Worm (Caenorhabditis elegans): Measurements from ENCODE around the gene nhr-192.

DNA sequence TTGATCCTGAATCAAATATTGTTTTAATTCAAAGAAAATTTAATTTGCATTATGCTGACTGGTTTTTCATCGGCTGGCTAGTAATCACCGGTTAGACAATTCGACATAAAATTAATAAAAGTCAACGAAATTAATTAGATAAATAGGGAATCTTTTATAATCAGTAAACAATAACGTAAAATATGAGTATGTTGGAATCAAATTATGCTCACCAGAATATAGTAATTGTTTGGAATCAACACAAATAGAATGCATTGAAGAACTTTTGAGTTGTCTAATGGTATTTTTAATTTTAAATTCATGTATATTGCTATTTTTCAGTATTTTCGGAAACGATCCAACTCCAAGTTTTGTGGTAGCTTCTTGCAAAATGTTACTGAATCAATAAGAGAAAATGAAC is 35.0 kb upstream of the nhr-192 start, which contains the start of gene C08B6.2:
- TF ChIP-seq pha-4 (tag; optimal IDR thresholded peaks at IDR 0.05) (no peak), ceh-18 (tag; optimal IDR thresholded peaks at IDR 0.05) (no peak), rnt-1 (tag; optimal IDR thresholded peaks at IDR 0.05) (no peak), tbx-2 (tag; optimal IDR thresholded peaks at IDR 0.05) (no peak), pat-9 (tag; optimal IDR thresholded peaks at IDR 0.05) (no peak), ama-1 (optimal IDR thresholded peaks at IDR 0.05) (no peak), ceh-6 (GFP tag; optimal IDR thresholded peaks at IDR 0.05) (no peak)

Measured in whole organism, late embryonic.